Worm (Caenorhabditis elegans): Measurements from ENCODE around the gene set-14.

- TF ChIP-seq nhr-21 (tag; optimal IDR thresholded peaks at IDR 0.05) (no peak), snpc-4 (tag; optimal IDR thresholded peaks at IDR 0.05) (no peak), lin-39 (tag; optimal IDR thresholded peaks at IDR 0.05) (no peak), nhr-11 (tag; optimal IDR thresholded peaks at IDR 0.05) (no peak), fos-1 (tag; optimal IDR thresholded peaks at IDR 0.05) (no peak), gmeb-1 (tag; optimal IDR thresholded peaks at IDR 0.05) (no peak), egl-27 (tag; optimal IDR thresholded peaks at IDR 0.05) (no peak), elt-3 (tag; optimal IDR thresholded peaks at IDR 0.05) (no peak), C34F6.9 (tag; optimal IDR thresholded peaks at IDR 0.05) (no peak), ama-1 (optimal IDR thresholded peaks at IDR 0.05) (no peak), crh-2 (tag; optimal IDR thresholded peaks at IDR 0.05) (no peak), dmd-4 (tag; optimal IDR thresholded peaks at IDR 0.05) (no peak), aly-2 (tag; optimal IDR thresholded peaks at IDR 0.05) (no peak), ZK546.5 (tag; optimal IDR thresholded peaks at IDR 0.05) (no peak)
Observed at ce11 chrII:10804442-10804841, 8.3 kb upstream of the set-14 start.

Data from whole organism, L2 larva.